Worm (Caenorhabditis elegans) whole organism, L1 larva: ENCODE results near the gene Y44F5A.1.
A peak's percentile ranks its signal among the peaks of the same experiment; 100 is the strongest.

ENCODE experiments used
- C34B4.2 ChIP-seq: sonication (generic microtip); optimal IDR thresholded peaks from 2 replicates; lab custom pipeline; 2017; ENCODE audit warnings: mild to moderate bottlenecking, missing genetic modification characterization, missing compliant biosample characterization
- Y116A8C.19 ChIP-seq: sonication (generic microtip); optimal IDR thresholded peaks from 2 replicates; lab custom pipeline; 2016; ENCODE audit warnings: missing compliant biosample characterization, missing genetic modification characterization, borderline replicate concordance
- aha-1 ChIP-seq: fragments of 150-350 bp; optimal IDR thresholded peaks from 2 replicates; lab custom pipeline; 2014; ENCODE audit warnings: missing biosample characterization, missing genetic modification characterization
- alr-1 ChIP-seq: fragments of 200-800 bp; sonication (Bioruptor generic); optimal IDR thresholded peaks from 2 replicates; lab custom pipeline; 2018; ENCODE audit warnings: borderline replicate concordance, mild to moderate bottlenecking, missing genetic modification characterization, missing compliant biosample characterization
- aly-2 ChIP-seq: fragments of 150-350 bp; optimal IDR thresholded peaks from 2 replicates; lab custom pipeline; 2014; ENCODE audit warnings: missing biosample characterization, missing genetic modification characterization
- ama-1 ChIP-seq: fragments of 150-350 bp; optimal IDR thresholded peaks from 2 replicates; lab custom pipeline; 2014
- ceh-8 ChIP-seq: fragments of 200-800 bp; sonication (Bioruptor generic); optimal IDR thresholded peaks from 2 replicates; lab custom pipeline; 2018; ENCODE audit warnings: mild to moderate bottlenecking, missing genetic modification characterization, moderate library complexity, missing compliant biosample characterization
- ceh-82 ChIP-seq, 3 experiments: fragments of 150-350 bp in 1 of 3; sonication (generic microtip) in 2 of 3; optimal IDR thresholded peaks; 2 replicates each; lab custom pipeline; 2014 to 2017; ENCODE audit warnings: missing biosample characterization in 3 of 3, missing genetic modification characterization in 3 of 3
- ceh-90 ChIP-seq: sonication (generic microtip); optimal IDR thresholded peaks from 2 replicates; lab custom pipeline; 2016; ENCODE audit warnings: missing genetic modification characterization, missing compliant biosample characterization
- ces-1 ChIP-seq: fragments of 150-350 bp; optimal IDR thresholded peaks from 2 replicates; lab custom pipeline; 2014; ENCODE audit warnings: missing biosample characterization, missing genetic modification reagents, missing genetic modification characterization
- dpl-1 ChIP-seq, 3 experiments: fragments of 150-350 bp in 2 of 3; sonication (generic microtip) in 1 of 3; optimal IDR thresholded peaks; 2 replicates each; lab custom pipeline; 2014 to 2017; ENCODE audit warnings: missing biosample characterization in 3 of 3, missing genetic modification characterization in 3 of 3, missing genetic modification reagents in 3 of 3
- dsc-1 ChIP-seq: sonication (generic microtip); optimal IDR thresholded peaks from 2 replicates; lab custom pipeline; 2016; ENCODE audit warnings: mild to moderate bottlenecking, missing genetic modification characterization, missing compliant biosample characterization
- efl-1 ChIP-seq, 4 experiments: fragments of 150-350 bp; optimal IDR thresholded peaks in 3 of 4; peaks in 1 of 4; 1 replicate in 1 of 4; 2 replicates in 3 of 4; lab custom pipeline; 2014; ENCODE audit warnings: missing biosample characterization in 2 of 4, missing genetic modification characterization in 2 of 4, missing genetic modification reagents in 2 of 4
- egl-27 ChIP-seq, 2 experiments: fragments of 150-350 bp in 1 of 2; sonication (generic microtip); optimal IDR thresholded peaks; 3 replicates each; lab custom pipeline; 2017 to 2018; ENCODE audit warnings: missing biosample characterization in 2 of 2, missing genetic modification characterization in 2 of 2, missing genetic modification reagents in 2 of 2
- elt-3 ChIP-seq, 6 experiments: fragments of 150-350 bp in 1 of 6; sonication (generic microtip); optimal IDR thresholded peaks; 2 replicates each; lab custom pipeline; 2017 to 2018; ENCODE audit warnings: missing biosample characterization in 6 of 6, missing genetic modification characterization in 6 of 6, inconsistent platforms in 1 of 6
- fkh-10 ChIP-seq: sonication (generic microtip); optimal IDR thresholded peaks from 2 replicates; lab custom pipeline; 2017; ENCODE audit warnings: missing biosample characterization, missing genetic modification reagents, missing genetic modification characterization
- fos-1 ChIP-seq: fragments of 150-350 bp; optimal IDR thresholded peaks from 2 replicates; lab custom pipeline; 2014; ENCODE audit warnings: missing biosample characterization, missing genetic modification characterization
- grh-1 ChIP-seq: fragments of 200-800 bp; sonication (Bioruptor generic); IDR thresholded peaks from 2 replicates; pipeline ENCODE4 v1.3.6; 2022; ENCODE audit warnings: missing genetic modification reagents, missing genetic modification characterization, missing compliant biosample characterization
- hlh-17 ChIP-seq: fragments of 200-800 bp; sonication (Bioruptor generic); optimal IDR thresholded peaks from 2 replicates; lab custom pipeline; 2018; ENCODE audit warnings: missing genetic modification characterization, mild to moderate bottlenecking, missing compliant biosample characterization, moderate library complexity, borderline replicate concordance
- hlh-4 ChIP-seq: sonication (generic microtip); optimal IDR thresholded peaks from 2 replicates; lab custom pipeline; 2016; ENCODE audit warnings: mild to moderate bottlenecking, missing genetic modification characterization, missing compliant biosample characterization
- hpl-2 ChIP-seq: fragments of 150-350 bp; optimal IDR thresholded peaks from 2 replicates; lab custom pipeline; 2014; ENCODE audit warnings: missing biosample characterization, missing genetic modification reagents, missing genetic modification characterization
- jun-1 ChIP-seq: fragments of 150-350 bp; optimal IDR thresholded peaks from 2 replicates; lab custom pipeline; 2014; ENCODE audit warnings: missing biosample characterization, missing genetic modification reagents, missing genetic modification characterization
- lin-15B ChIP-seq: fragments of 150-350 bp; sonication (generic microtip); optimal IDR thresholded peaks from 3 replicates; lab custom pipeline; 2014; ENCODE audit warnings: missing biosample characterization, missing genetic modification characterization
- lin-35 ChIP-seq, 2 experiments: fragments of 150-350 bp; optimal IDR thresholded peaks; 2 replicates each; lab custom pipeline; 2014; ENCODE audit warnings: missing biosample characterization in 2 of 2, missing genetic modification characterization in 2 of 2, missing genetic modification reagents in 2 of 2
- lin-39 ChIP-seq: fragments of 150-350 bp; optimal IDR thresholded peaks from 2 replicates; lab custom pipeline; 2014; ENCODE audit warnings: missing biosample characterization, missing genetic modification reagents, missing genetic modification characterization
- lir-3 ChIP-seq: sonication (generic microtip); optimal IDR thresholded peaks from 2 replicates; lab custom pipeline; 2016; ENCODE audit warnings: mild to moderate bottlenecking, missing genetic modification characterization, moderate library complexity, missing compliant biosample characterization; ENCODE audit not compliant: poor library complexity
- lsy-2 ChIP-seq, 2 experiments: fragments of 150-350 bp; optimal IDR thresholded peaks; 2 replicates each; lab custom pipeline; 2014; ENCODE audit warnings: missing biosample characterization in 2 of 2, missing genetic modification characterization in 2 of 2
- mab-9 ChIP-seq: fragments of 200-800 bp; sonication (Bioruptor generic); IDR thresholded peaks from 2 replicates; pipeline ENCODE4 v1.3.6; 2022; ENCODE audit warnings: missing genetic modification reagents, missing genetic modification characterization, missing compliant biosample characterization
- mef-2 ChIP-seq: fragments of 150-350 bp; optimal IDR thresholded peaks from 2 replicates; lab custom pipeline; 2014; ENCODE audit warnings: missing biosample characterization, missing genetic modification characterization
- mep-1 ChIP-seq: fragments of 150-350 bp; optimal IDR thresholded peaks from 2 replicates; lab custom pipeline; 2014; ENCODE audit warnings: missing biosample characterization, missing genetic modification characterization
- nhr-11 ChIP-seq: fragments of 150-350 bp; optimal IDR thresholded peaks from 2 replicates; lab custom pipeline; 2014; ENCODE audit warnings: missing biosample characterization, missing genetic modification characterization
- nhr-19 ChIP-seq: fragments of 200-800 bp; sonication (Bioruptor generic); conservative IDR thresholded peaks from 2 replicates; pipeline ENCODE4 v1.3.6; 2022; ENCODE audit warnings: missing genetic modification characterization, missing compliant biosample characterization
- nhr-47 ChIP-seq: sonication (generic microtip); optimal IDR thresholded peaks from 2 replicates; lab custom pipeline; 2016; ENCODE audit warnings: mild to moderate bottlenecking, missing genetic modification characterization, moderate library complexity, missing compliant biosample characterization
- nhr-71 ChIP-seq: sonication (generic microtip); optimal IDR thresholded peaks from 2 replicates; lab custom pipeline; 2016; ENCODE audit warnings: mild to moderate bottlenecking, missing genetic modification characterization, moderate library complexity, missing compliant biosample characterization
- nhr-76 ChIP-seq: sonication (generic microtip); optimal IDR thresholded peaks from 2 replicates; lab custom pipeline; 2017; ENCODE audit warnings: missing biosample characterization, missing genetic modification characterization
- nhr-77 ChIP-seq: fragments of 150-350 bp; optimal IDR thresholded peaks from 2 replicates; lab custom pipeline; 2014; ENCODE audit warnings: missing biosample characterization, missing genetic modification characterization
- nhr-84 ChIP-seq: sonication (generic microtip); optimal IDR thresholded peaks from 2 replicates; lab custom pipeline; 2017; ENCODE audit warnings: missing biosample characterization, missing genetic modification characterization
- nhr-85 ChIP-seq: sonication (generic microtip); peaks from one replicate; lab custom pipeline; 2016; ENCODE audit warnings: missing genetic modification characterization, inconsistent platforms, missing compliant biosample characterization
- nhr-90 ChIP-seq: sonication (generic microtip); optimal IDR thresholded peaks from 2 replicates; lab custom pipeline; 2016; ENCODE audit warnings: mild to moderate bottlenecking, missing genetic modification characterization, missing compliant biosample characterization; ENCODE audit not compliant: poor library complexity
- pag-3 ChIP-seq: sonication (generic microtip); optimal IDR thresholded peaks from 2 replicates; lab custom pipeline; 2017; ENCODE audit warnings: missing genetic modification characterization, mild to moderate bottlenecking, missing compliant biosample characterization, antibody characterized with exemption, borderline replicate concordance; ENCODE audit not compliant: insufficient read depth
- pqm-1 ChIP-seq: sonication (generic microtip); optimal IDR thresholded peaks from 3 replicates; lab custom pipeline; 2017; ENCODE audit warnings: missing biosample characterization, missing genetic modification characterization
- skn-1 ChIP-seq: fragments of 150-350 bp; optimal IDR thresholded peaks from 2 replicates; lab custom pipeline; 2014; ENCODE audit warnings: missing biosample characterization, missing genetic modification characterization
- snpc-4 ChIP-seq: fragments of 150-350 bp; optimal IDR thresholded peaks from 2 replicates; lab custom pipeline; 2014; ENCODE audit warnings: missing biosample characterization, missing genetic modification characterization
- snu-23 ChIP-seq: sonication (generic microtip); optimal IDR thresholded peaks from 2 replicates; lab custom pipeline; 2016; ENCODE audit warnings: missing genetic modification characterization, missing compliant biosample characterization
- sox-4 ChIP-seq: sonication (generic microtip); optimal IDR thresholded peaks from 2 replicates; lab custom pipeline; 2016; ENCODE audit warnings: missing genetic modification characterization, missing compliant biosample characterization
- sup-37 ChIP-seq: fragments of 200-800 bp; sonication (Bioruptor generic); optimal IDR thresholded peaks from 2 replicates; lab custom pipeline; 2018; ENCODE audit warnings: mild to moderate bottlenecking, missing genetic modification characterization, missing compliant biosample characterization
- unc-30 ChIP-seq: sonication (generic microtip); optimal IDR thresholded peaks from 2 replicates; lab custom pipeline; 2017; ENCODE audit warnings: missing biosample characterization, missing genetic modification characterization
- unc-62 ChIP-seq: fragments of 150-350 bp; optimal IDR thresholded peaks from 2 replicates; lab custom pipeline; 2014; ENCODE audit warnings: missing biosample characterization, missing genetic modification reagents, missing genetic modification characterization
- unc-86 ChIP-seq: sonication (generic microtip); optimal IDR thresholded peaks from 2 replicates; lab custom pipeline; 2016; ENCODE audit warnings: missing genetic modification characterization, missing compliant biosample characterization
- unc-98 ChIP-seq: fragments of 200-800 bp; sonication (Bioruptor generic); IDR thresholded peaks from 2 replicates; pipeline ENCODE4 v1.3.6; 2022; ENCODE audit warnings: missing genetic modification characterization, missing compliant biosample characterization
- xbp-1 ChIP-seq: sonication (generic microtip); optimal IDR thresholded peaks from 2 replicates; lab custom pipeline; 2016; ENCODE audit warnings: missing genetic modification characterization, missing compliant biosample characterization
- zag-1 ChIP-seq: fragments of 150-350 bp; optimal IDR thresholded peaks from 2 replicates; lab custom pipeline; 2014; ENCODE audit warnings: missing biosample characterization, missing genetic modification characterization
- ztf-11 ChIP-seq, 2 experiments: sonication (generic microtip); optimal IDR thresholded peaks; 2 replicates each; lab custom pipeline; 2016 to 2017; ENCODE audit warnings: missing genetic modification characterization in 2 of 2, missing biosample characterization in 1 of 2, missing compliant biosample characterization in 1 of 2

The Y44F5A.1 gene

ce11 chrIII:4204072-4204471 lies 43.4 kb downstream of the Y44F5A.1 start, which contains the start of the genes pelo-1 and R74.7:
Gene pelo-1, minus strand, starts transcription at chrIII:4204222.
Gene R74.7, plus strand, starts transcription at chrIII:4204429.
- TF ChIP-seq ceh-82 (tag; optimal IDR thresholded peaks at IDR 0.05; lab: Kevin White, UChicago) (peak in 2 of 3 experiments; percentile 11 to 38), nhr-11 (tag; lab: Kevin White, UChicago) (no peak), dpl-1 (GFP tag; optimal IDR thresholded peaks at IDR 0.05; lab: Kevin White, UChicago) (peak in 1 of 3 experiments; percentile 29), nhr-71 (peak; percentile 41), hpl-2 (GFP tag; lab: Kevin White, UChicago) (no peak), lsy-2 (tag; optimal IDR thresholded peaks at IDR 0.05; lab: Kevin White, UChicago) (peak in 1 of 2 experiments; percentile 66), ama-1 (lab: Kevin White, UChicago) (no peak), zag-1 (no peak), lir-3 (tag; lab: Kevin White, UChicago) (no peak), aha-1 (tag; lab: Kevin White, UChicago) (no peak), lin-39 (tag; lab: Kevin White, UChicago) (peak; percentile 8), Y116A8C.19 (tag; lab: Kevin White, UChicago) (no peak), nhr-19 (no peak), unc-30 (tag; lab: Kevin White, UChicago) (no peak), hlh-4 (tag; lab: Kevin White, UChicago) (no peak), mef-2 (tag; lab: Kevin White, UChicago) (no peak), nhr-90 (no peak), nhr-84 (tag; lab: Kevin White, UChicago) (no peak), dsc-1 (tag; lab: Kevin White, UChicago) (no peak), nhr-77 (tag; lab: Kevin White, UChicago) (no peak), xbp-1 (tag; lab: Kevin White, UChicago) (no peak), efl-1 (optimal IDR thresholded peaks at IDR 0.05; lab: Kevin White, UChicago) (peak; percentile 19 to 33), efl-1 (GFP tag; optimal IDR thresholded peaks at IDR 0.05 in 1 of 2; lab: Kevin White, UChicago) (peak in 1 of 2 experiments; percentile 25), sox-4 (tag; lab: Kevin White, UChicago) (no peak), C34B4.2 (tag; lab: Kevin White, UChicago) (no peak), skn-1 (peak; percentile 79), nhr-85 (tag; lab: Kevin White, UChicago) (no peak), unc-86 (tag; lab: Kevin White, UChicago) (no peak), lin-35 (GFP tag; optimal IDR thresholded peaks at IDR 0.05; lab: Kevin White, UChicago) (peak in 1 of 2 experiments; percentile 47), jun-1 (tag; lab: Kevin White, UChicago) (no peak), aly-2 (tag; lab: Kevin White, UChicago) (no peak), grh-1 (GFP tag; lab: Robert Waterston, UW) (no peak), pag-3 (tag; lab: Kevin White, UChicago) (no peak), nhr-76 (tag; lab: Kevin White, UChicago) (no peak), alr-1 (tag; lab: Kevin White, UChicago) (no peak), sup-37 (GFP tag; lab: Kevin White, UChicago) (no peak), mep-1 (peak; percentile 36), hlh-17 (GFP tag; lab: Kevin White, UChicago) (no peak), ceh-8 (GFP tag; lab: Kevin White, UChicago) (no peak), ztf-11 (tag; optimal IDR thresholded peaks at IDR 0.05; lab: Kevin White, UChicago) (no peak), unc-98 (no peak), fos-1 (tag; lab: Kevin White, UChicago) (no peak), unc-62 (GFP tag; lab: Kevin White, UChicago) (no peak), mab-9 (GFP tag; lab: Robert Waterston, UW) (no peak), fkh-10 (GFP tag; lab: Kevin White, UChicago) (no peak), egl-27 (tag; optimal IDR thresholded peaks at IDR 0.05; lab: Kevin White, UChicago) (no peak), lin-15B (tag; lab: Kevin White, UChicago) (peak; percentile 21), nhr-47 (tag; lab: Kevin White, UChicago) (peak; percentile 38), ceh-90 (tag; lab: Kevin White, UChicago) (no peak), elt-3 (tag; optimal IDR thresholded peaks at IDR 0.05; lab: Kevin White, UChicago) (no peak), snu-23 (peak; percentile 18), snpc-4 (no peak), pqm-1 (no peak), ces-1 (no peak)
